Fruit fly (Drosophila melanogaster): ENCODE data around the gene lectin-21Ca.

Gene lectin-21Ca

dm6 chr2L:604060-604459 lies 20.4 kb upstream of the lectin-21Ca start (continued):
- TF ChIP-seq Blimp-1 (GFP tag; optimal IDR thresholded peaks at IDR 0.05) (no peak), salr (GFP tag; optimal IDR thresholded peaks at IDR 0.05) (peak in 1 of 2 experiments; percentile 21), vri (GFP tag; optimal IDR thresholded peaks at IDR 0.05) (no peak), CG11762 (GFP tag; optimal IDR thresholded peaks at IDR 0.05; ENCODE audit: insufficient read depth) (peak; percentile 16), Hr38 (GFP tag; optimal IDR thresholded peaks at IDR 0.05) (no peak), CG16779 (tag; optimal IDR thresholded peaks at IDR 0.05) (no peak), CG8319 (GFP tag; optimal IDR thresholded peaks at IDR 0.05) (no peak), CG8632 (GFP tag; optimal IDR thresholded peaks at IDR 0.05) (no peak), Sox14 (GFP tag; optimal IDR thresholded peaks at IDR 0.05) (peak; percentile 23), Smox (GFP tag; optimal IDR thresholded peaks at IDR 0.05) (no peak), Gug (GFP tag; IDR thresholded peaks at IDR 0.05) (peak; percentile 74)

- no peak for TF ChIP-seq Hr38 (GFP tag; optimal IDR thresholded peaks at IDR 0.05)
- TF ChIP-seq lz (GFP tag; optimal IDR thresholded peaks at IDR 0.05) = peak; percentile 67
- TF ChIP-seq CG6808 (GFP tag; optimal IDR thresholded peaks at IDR 0.05) = peak; percentile 66
- peak; percentile 57 for TF ChIP-seq Eip75B (GFP tag; optimal IDR thresholded peaks at IDR 0.05)
- TF ChIP-seq CG8632 (GFP tag; optimal IDR thresholded peaks at IDR 0.05) = peak; percentile 44
- peak; percentile 71 for TF ChIP-seq CG3032 (tag; optimal IDR thresholded peaks at IDR 0.05)
- peak; percentile 79 for TF ChIP-seq dac (GFP tag; optimal IDR thresholded peaks at IDR 0.05)
- peak; percentile 91 for TF ChIP-seq Hr4 (GFP tag; optimal IDR thresholded peaks at IDR 0.05)
- peak; percentile 69 for TF ChIP-seq CG6792 (GFP tag; optimal IDR thresholded peaks at IDR 0.05)
- peak in 1 of 2 experiments; percentile 18 for TF ChIP-seq ss (GFP tag; optimal IDR thresholded peaks at IDR 0.05)
- no peak for TF ChIP-seq CG11902 (GFP tag; optimal IDR thresholded peaks at IDR 0.05)
- peak; percentile 82 for TF ChIP-seq Sox102F (GFP tag; optimal IDR thresholded peaks at IDR 0.05)
- TF ChIP-seq fkh (GFP tag; optimal IDR thresholded peaks at IDR 0.05) = no peak
- peak; percentile 69 for TF ChIP-seq CG3919 (GFP tag; optimal IDR thresholded peaks at IDR 0.05)
- TF ChIP-seq fd59A (GFP tag; optimal IDR thresholded peaks at IDR 0.05) = peak; percentile 59
- TF ChIP-seq Blimp-1 (GFP tag; optimal IDR thresholded peaks at IDR 0.05) = peak; percentile 44
- peak; percentile 85 for TF ChIP-seq esn (GFP tag; optimal IDR thresholded peaks at IDR 0.05)
- no peak for TF ChIP-seq CG9139 (GFP tag; optimal IDR thresholded peaks at IDR 0.05)
- peak; percentile 75 for TF ChIP-seq Hr39 (GFP tag; optimal IDR thresholded peaks at IDR 0.05)
- peak; percentile 57 for TF ChIP-seq spab (GFP tag; optimal IDR thresholded peaks at IDR 0.05)
- TF ChIP-seq CG34406 (GFP tag; optimal IDR thresholded peaks at IDR 0.05) = peak; percentile 50
- peak; percentile 83 for TF ChIP-seq OdsH (GFP tag; optimal IDR thresholded peaks at IDR 0.05)
- peak; percentile 5 for TF ChIP-seq Sox15 (GFP tag; optimal IDR thresholded peaks at IDR 0.05)
- TF ChIP-seq Ets21C (GFP tag; optimal IDR thresholded peaks at IDR 0.05) = peak; percentile 64
- TF ChIP-seq Eip78C (GFP tag) = peak; percentile 87
- TF ChIP-seq Eip93F (GFP tag; optimal IDR thresholded peaks at IDR 0.05) = no peak
- peak; percentile 35 for TF ChIP-seq CG1621 (tag; optimal IDR thresholded peaks at IDR 0.05)
- peak; percentile 94 for TF ChIP-seq CG15336 (GFP tag; IDR thresholded peaks at IDR 0.05)
- TF ChIP-seq cyc (GFP tag; optimal IDR thresholded peaks at IDR 0.05) = peak; percentile 60
- TF ChIP-seq pdm3 (GFP tag; optimal IDR thresholded peaks at IDR 0.05) = peak; percentile 84
- peak; percentile 78 for TF ChIP-seq Gug (GFP tag; IDR thresholded peaks at IDR 0.05)
- peak; percentile 73 for TF ChIP-seq CG10669 (GFP tag; optimal IDR thresholded peaks at IDR 0.05)
- peak; percentile 10 to 73 for TF ChIP-seq salr (GFP tag; optimal IDR thresholded peaks at IDR 0.05)
- TF ChIP-seq CG11762 (GFP tag; optimal IDR thresholded peaks at IDR 0.05; ENCODE audit: insufficient read depth) = peak; percentile 55
- TF ChIP-seq CG7368 (GFP tag; optimal IDR thresholded peaks at IDR 0.05) = peak; percentile 68
- peak; percentile 80 for TF ChIP-seq Met (GFP tag; optimal IDR thresholded peaks at IDR 0.05)
- peak; percentile 74 for TF ChIP-seq CG31627 (GFP tag; optimal IDR thresholded peaks at IDR 0.05)
- TF ChIP-seq CG8119 (GFP tag; IDR thresholded peaks at IDR 0.05) = peak; percentile 92
- peak; percentile 92 for TF ChIP-seq CG32006 (GFP tag; optimal IDR thresholded peaks at IDR 0.05)
- TF ChIP-seq acj6 (GFP tag; optimal IDR thresholded peaks at IDR 0.05) = peak; percentile 59
- no peak for TF ChIP-seq CG6854 (GFP tag; optimal IDR thresholded peaks at IDR 0.05)
- peak; percentile 65 for TF ChIP-seq achi (GFP tag; optimal IDR thresholded peaks at IDR 0.05)
- TF ChIP-seq Sox14 (GFP tag; optimal IDR thresholded peaks at IDR 0.05) = peak; percentile 84
- peak; percentile 86 for TF ChIP-seq svp (GFP tag)
- TF ChIP-seq Lpt (GFP tag; optimal IDR thresholded peaks at IDR 0.05) = peak; percentile 64
These were observed 18.3 kb upstream of the lectin-21Ca start for dm6 chr2L:606165-606564.

All from whole organism, prepupa.